Worm (Caenorhabditis elegans): ENCODE results near the gene clec-62.

DNA sequence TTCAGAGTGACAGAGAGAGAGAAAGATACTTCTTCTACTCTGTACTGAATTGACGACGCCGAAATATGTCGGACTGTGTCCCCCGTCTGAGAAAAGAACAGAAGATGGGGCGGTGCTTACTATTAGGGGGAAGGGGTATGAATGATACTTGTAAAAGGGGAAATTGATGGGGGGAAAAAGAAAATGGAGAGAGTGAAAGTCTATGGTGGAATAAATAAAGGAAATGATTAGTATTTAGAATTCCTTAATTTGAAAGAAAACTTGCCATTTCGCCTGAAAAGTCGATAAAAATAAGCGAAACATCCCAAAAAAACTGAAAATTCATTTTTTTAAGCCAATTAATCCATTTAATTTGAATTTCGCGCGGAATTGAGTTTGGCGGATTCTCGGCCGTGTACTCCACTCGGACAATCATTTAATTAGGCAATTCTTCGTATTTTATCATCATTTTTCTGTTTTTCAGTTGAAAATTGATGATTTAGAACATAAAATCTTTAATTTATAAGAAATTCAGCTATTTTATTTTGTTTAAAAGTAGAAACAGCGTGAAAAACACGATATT lies 19.7 kb upstream of the clec-62 start, which contains the start of gene F35C5.12:
- TF ChIP-seq mcd-1 (GFP tag; IDR thresholded peaks at IDR 0.05) (peak; percentile 61; the same call in 1 of the 2 replicates), sdz-38 (tag; optimal IDR thresholded peaks at IDR 0.05) (no peak), lag-1 (GFP tag; IDR thresholded peaks at IDR 0.05) (no peak), fkh-3 (tag; optimal IDR thresholded peaks at IDR 0.05) (no peak), nhr-90 (tag; optimal IDR thresholded peaks at IDR 0.05) (no peak), snpc-4 (GFP tag; optimal IDR thresholded peaks at IDR 0.05) (no peak), snpc-4 (tag; optimal IDR thresholded peaks at IDR 0.05) (no peak), unc-130 (GFP tag; optimal IDR thresholded peaks at IDR 0.05) (peak; percentile 10)

Measured in whole organism, young adult.